Worm (Caenorhabditis elegans): ENCODE results near the gene Y80D3A.8.

ce11 chrV:18993535-18993990, 53.1 kb downstream of the Y80D3A.8 start, which contains the start of gene gtf-2F2:
- no peak for TF ChIP-seq ceh-6 (GFP tag; optimal IDR thresholded peaks at IDR 0.05)
- no peak for TF ChIP-seq unc-42 (tag; optimal IDR thresholded peaks at IDR 0.05)
- no peak for TF ChIP-seq sox-2 (GFP tag; IDR thresholded peaks at IDR 0.05)
- TF ChIP-seq dve-1 (tag; optimal IDR thresholded peaks at IDR 0.05) = no peak
- no peak for TF ChIP-seq ceh-14 (tag; optimal IDR thresholded peaks at IDR 0.05)
- TF ChIP-seq F13H6.1 (tag; optimal IDR thresholded peaks at IDR 0.05) = no peak
- TF ChIP-seq hlh-13 (GFP tag; optimal IDR thresholded peaks at IDR 0.05) = no peak
- TF ChIP-seq ceh-22 (tag; optimal IDR thresholded peaks at IDR 0.05) = no peak
- no peak for TF ChIP-seq pax-1 (tag; optimal IDR thresholded peaks at IDR 0.05)
